Fruit fly (Drosophila melanogaster) whole organism, embryonic: ENCODE data around the gene CG32590.

Source experiments
- Bgb ChIP-seq: fragments of 200-800 bp; sonication (Bioruptor generic); IDR thresholded peaks from 2 replicates; pipeline ENCODE4 v1.3.6; 2022; ENCODE audit warnings: missing biosample characterization, missing genetic modification characterization; ENCODE audit not compliant: partially characterized antibody
- CG13123 ChIP-seq: fragments of 200-800 bp; sonication (Bioruptor generic); optimal IDR thresholded peaks from 2 replicates; lab custom pipeline; 2016; ENCODE audit warnings: missing biosample characterization, missing genetic modification characterization
- CG14710 ChIP-seq: fragments of 200-800 bp; sonication (Bioruptor generic); optimal IDR thresholded peaks from 3 replicates; lab custom pipeline; 2019; ENCODE audit warnings: missing biosample characterization, mild to moderate bottlenecking, missing genetic modification characterization, moderate library complexity
- CG15269 ChIP-seq: fragments of 200-800 bp; sonication (Bioruptor generic); optimal IDR thresholded peaks from 2 replicates; lab custom pipeline; 2018; ENCODE audit warnings: missing biosample characterization, mild to moderate bottlenecking, missing genetic modification characterization, moderate library complexity
- CG1602 ChIP-seq: fragments of 200-800 bp; sonication (Bioruptor generic); optimal IDR thresholded peaks from 3 replicates; lab custom pipeline; 2016; ENCODE audit warnings: missing biosample characterization, missing genetic modification characterization
- CG17186 ChIP-seq: fragments of 200-800 bp; sonication (Bioruptor generic); optimal IDR thresholded peaks from 3 replicates; lab custom pipeline; 2017; ENCODE audit warnings: missing biosample characterization, missing genetic modification reagents, missing genetic modification characterization
- CG17802 ChIP-seq: fragments of 200-800 bp; sonication (Bioruptor generic); optimal IDR thresholded peaks from 2 replicates; lab custom pipeline; 2018; ENCODE audit warnings: missing biosample characterization, mild to moderate bottlenecking, missing genetic modification characterization, moderate library complexity
- CG17829 ChIP-seq: fragments of 200-800 bp; optimal IDR thresholded peaks from 2 replicates; lab custom pipeline; 2019; ENCODE audit warnings: missing biosample characterization, mild to moderate bottlenecking, missing genetic modification characterization, moderate library complexity
- CG1792 ChIP-seq: fragments of 200-800 bp; sonication (Bioruptor generic); optimal IDR thresholded peaks from 2 replicates; lab custom pipeline; 2016; ENCODE audit warnings: missing biosample characterization, missing genetic modification characterization
- CG32772 ChIP-seq: fragments of 200-800 bp; sonication (Bioruptor generic); IDR thresholded peaks from 2 replicates; pipeline ENCODE4 v1.3.6; 2022; ENCODE audit warnings: missing biosample characterization, missing genetic modification characterization
- CG33213 ChIP-seq: fragments of 200-800 bp; sonication (Bioruptor generic); optimal IDR thresholded peaks from 3 replicates; lab custom pipeline; 2016; ENCODE audit warnings: missing biosample characterization, missing genetic modification characterization
- CG33557 ChIP-seq: fragments of 200-800 bp; sonication (Bioruptor generic); optimal IDR thresholded peaks from 2 replicates; lab custom pipeline; 2019; ENCODE audit warnings: missing biosample characterization, mild to moderate bottlenecking, missing genetic modification characterization, moderate library complexity
- CG42726 ChIP-seq: fragments of 200-800 bp; sonication (Bioruptor generic); IDR thresholded peaks from 2 replicates; pipeline ENCODE4 v1.3.6; 2022; ENCODE audit warnings: missing biosample characterization, missing genetic modification characterization; ENCODE audit not compliant: partially characterized antibody
- CG4404 ChIP-seq: fragments of 200-800 bp; sonication (Bioruptor generic); IDR thresholded peaks from 2 replicates; pipeline ENCODE4 v1.3.6; 2022; ENCODE audit warnings: missing biosample characterization, missing genetic modification characterization
- CG4424 ChIP-seq: fragments of 200-800 bp; sonication (Bioruptor generic); optimal IDR thresholded peaks from 3 replicates; lab custom pipeline; 2016; ENCODE audit warnings: missing biosample characterization, missing genetic modification characterization
- CG6683 ChIP-seq: fragments of 200-800 bp; sonication (Bioruptor generic); optimal IDR thresholded peaks from 2 replicates; lab custom pipeline; 2017; ENCODE audit warnings: missing biosample characterization, mild to moderate bottlenecking, missing genetic modification characterization, missing genetic modification reagents
- Gug ChIP-seq: fragments of 200-800 bp; sonication (Bioruptor generic); IDR thresholded peaks from 4 replicates; pipeline ENCODE4 v1.3.6; 2022; ENCODE audit warnings: missing biosample characterization, missing genetic modification characterization
- HLH3B ChIP-seq: fragments of 200-800 bp; sonication (Bioruptor generic); IDR thresholded peaks from 2 replicates; pipeline ENCODE4 v1.3.6; 2022; ENCODE audit warnings: missing biosample characterization, missing genetic modification characterization
- Hr78 ChIP-seq, 2 experiments: fragments of 200-800 bp in 1 of 2; fragments of >200 bp in 1 of 2; sonication (Bioruptor generic) in 1 of 2; optimal IDR thresholded peaks; 2 replicates each; lab custom pipeline; 2017 to 2019; ENCODE audit warnings: missing biosample characterization in 2 of 2, missing genetic modification characterization in 2 of 2, mild to moderate bottlenecking in 1 of 2, moderate library complexity in 1 of 2
- Jarid2 ChIP-seq: fragments of 200-800 bp; sonication (Bioruptor generic); optimal IDR thresholded peaks from 3 replicates; lab custom pipeline; 2017; ENCODE audit warnings: mild to moderate bottlenecking, missing biosample characterization, missing genetic modification reagents, missing genetic modification characterization
- NFAT ChIP-seq: fragments of 200-800 bp; sonication (Bioruptor generic); IDR thresholded peaks from 2 replicates; pipeline ENCODE4 v1.3.6; 2022; ENCODE audit warnings: missing biosample characterization, missing genetic modification characterization
- Ptx1 ChIP-seq: fragments of 200-800 bp; sonication (Bioruptor generic); IDR thresholded peaks from 2 replicates; pipeline ENCODE4 v1.3.6; 2022; ENCODE audit warnings: missing biosample characterization, missing genetic modification characterization
- Spps ChIP-seq: fragments of 200-800 bp; sonication (Bioruptor generic); optimal IDR thresholded peaks from 2 replicates; lab custom pipeline; 2018; ENCODE audit warnings: missing biosample characterization, mild to moderate bottlenecking, missing genetic modification characterization
- Ssrp ChIP-seq: fragments of 200-800 bp; sonication (Bioruptor generic); optimal IDR thresholded peaks from 2 replicates; lab custom pipeline; 2018; ENCODE audit warnings: missing biosample characterization, mild to moderate bottlenecking, missing genetic modification characterization, moderate library complexity
- Trl ChIP-seq, 3 experiments: fragments of >200 bp in 2 of 3; fragments of 200-800 bp in 1 of 3; sonication (Bioruptor generic) in 1 of 3; optimal IDR thresholded peaks; 2 replicates in 1 of 3; 3 replicates in 2 of 3; lab custom pipeline; 2016 to 2017; ENCODE audit warnings: missing biosample characterization in 1 of 3, missing genetic modification characterization in 1 of 3
- Usf ChIP-seq: fragments of 200-800 bp; sonication (Bioruptor generic); optimal IDR thresholded peaks from 2 replicates; lab custom pipeline; 2017; ENCODE audit warnings: missing genotype, missing biosample characterization, missing genetic modification characterization
- Vsx1 ChIP-seq: fragments of 200-800 bp; sonication (Bioruptor generic); optimal IDR thresholded peaks from 2 replicates; lab custom pipeline; 2017; ENCODE audit warnings: missing biosample characterization, mild to moderate bottlenecking, missing genetic modification characterization, missing genetic modification reagents
- Xrp1 ChIP-seq: fragments of 200-800 bp; sonication (Bioruptor generic); IDR thresholded peaks from 2 replicates; pipeline ENCODE4 v1.3.6; 2022; ENCODE audit warnings: missing biosample characterization, missing genetic modification characterization
- ap ChIP-seq: fragments of 200-800 bp; sonication (Bioruptor generic); IDR thresholded peaks from 2 replicates; pipeline ENCODE4 v1.3.6; 2022; ENCODE audit warnings: missing biosample characterization, missing genetic modification characterization
- bowl ChIP-seq: fragments of 200-800 bp; sonication (Bioruptor generic); IDR thresholded peaks from 2 replicates; pipeline ENCODE4 v1.3.6; 2022; ENCODE audit warnings: missing biosample characterization, missing genetic modification characterization
- cas ChIP-seq: fragments of 200-800 bp; sonication (Bioruptor generic); IDR thresholded peaks from 2 replicates; pipeline ENCODE4 v1.3.6; 2022; ENCODE audit warnings: missing biosample characterization, missing genetic modification characterization
- cwo ChIP-seq: fragments of 200-800 bp; sonication (Bioruptor generic); optimal IDR thresholded peaks from 3 replicates; lab custom pipeline; 2017; ENCODE audit warnings: missing biosample characterization, missing genetic modification characterization, mild to moderate bottlenecking, moderate library complexity, missing genetic modification reagents
- emc ChIP-seq: fragments of 200-800 bp; sonication (Bioruptor generic); optimal IDR thresholded peaks from 2 replicates; lab custom pipeline; 2016; ENCODE audit warnings: missing biosample characterization, missing genetic modification characterization
- hbn ChIP-seq: fragments of 200-800 bp; sonication (Bioruptor generic); IDR thresholded peaks from 2 replicates; pipeline ENCODE4 v1.3.6; 2022; ENCODE audit warnings: missing biosample characterization, missing genetic modification characterization; ENCODE audit not compliant: partially characterized antibody
- hkb ChIP-seq, 2 experiments: fragments of 200-800 bp in 1 of 2; fragments of >200 bp in 1 of 2; sonication (Bioruptor generic) in 1 of 2; IDR thresholded peaks in 1 of 2; optimal IDR thresholded peaks in 1 of 2; 2 replicates each; pipeline versions ENCODE4 v1.3.6 to Lab custom; 2017 to 2022; ENCODE audit warnings: missing biosample characterization in 1 of 2, missing genetic modification characterization in 1 of 2
- lmd ChIP-seq: fragments of 200-800 bp; sonication (Bioruptor generic); IDR thresholded peaks from 2 replicates; pipeline ENCODE4 v1.3.6; 2022; ENCODE audit warnings: missing biosample characterization, missing genetic modification characterization
- nau ChIP-seq: fragments of 200-800 bp; sonication (Bioruptor generic); optimal IDR thresholded peaks from 3 replicates; lab custom pipeline; 2017; ENCODE audit warnings: missing biosample characterization, mild to moderate bottlenecking, missing genetic modification characterization, missing genetic modification reagents
- nerfin-2 ChIP-seq: fragments of 200-800 bp; sonication (Bioruptor generic); IDR thresholded peaks from 2 replicates; pipeline ENCODE4 v1.3.6; 2022; ENCODE audit warnings: missing biosample characterization, missing genetic modification characterization; ENCODE audit not compliant: partially characterized antibody
- odd ChIP-seq: fragments of 200-800 bp; sonication (Bioruptor generic); optimal IDR thresholded peaks from 2 replicates; lab custom pipeline; 2017; ENCODE audit warnings: missing biosample characterization, mild to moderate bottlenecking, missing genetic modification characterization
- onecut ChIP-seq: fragments of 200-800 bp; sonication (Bioruptor generic); IDR thresholded peaks from 2 replicates; pipeline ENCODE4 v1.3.6; 2022; ENCODE audit warnings: missing biosample characterization, missing genetic modification characterization
- pho ChIP-seq: fragments of 200-800 bp; sonication (Bioruptor generic); optimal IDR thresholded peaks from 2 replicates; lab custom pipeline; 2016; ENCODE audit warnings: missing biosample characterization, missing genetic modification characterization
- pita ChIP-seq: fragments of 200-800 bp; sonication (Bioruptor generic); optimal IDR thresholded peaks from 2 replicates; lab custom pipeline; 2017; ENCODE audit warnings: missing biosample characterization, mild to moderate bottlenecking, missing genetic modification characterization
- pnt ChIP-seq: fragments of 200-800 bp; sonication (Bioruptor generic); optimal IDR thresholded peaks from 3 replicates; lab custom pipeline; 2016; ENCODE audit warnings: missing biosample characterization, missing genetic modification characterization
- sima ChIP-seq: fragments of 200-800 bp; sonication (Bioruptor generic); optimal IDR thresholded peaks from 2 replicates; lab custom pipeline; 2016; ENCODE audit warnings: missing biosample characterization, missing genetic modification characterization
- sna ChIP-seq: fragments of 200-800 bp; sonication (Bioruptor generic); IDR thresholded peaks from 2 replicates; pipeline ENCODE4 v1.3.6; 2022; ENCODE audit warnings: missing biosample characterization, missing genetic modification characterization; ENCODE audit not compliant: partially characterized antibody
- ssp ChIP-seq: fragments of 200-800 bp; sonication (Bioruptor generic); IDR thresholded peaks from 2 replicates; pipeline ENCODE4 v1.3.6; 2022; ENCODE audit warnings: missing biosample characterization, missing genetic modification characterization
- toy ChIP-seq: fragments of 200-800 bp; sonication (Bioruptor generic); IDR thresholded peaks from 2 replicates; pipeline ENCODE4 v1.3.6; 2022; ENCODE audit warnings: missing biosample characterization, missing genetic modification characterization
- wor ChIP-seq: fragments of 200-800 bp; sonication (Bioruptor generic); IDR thresholded peaks from 2 replicates; pipeline ENCODE4 v1.3.6; 2022; ENCODE audit warnings: missing biosample characterization, missing genetic modification characterization

CG32590 gene

DNA sequence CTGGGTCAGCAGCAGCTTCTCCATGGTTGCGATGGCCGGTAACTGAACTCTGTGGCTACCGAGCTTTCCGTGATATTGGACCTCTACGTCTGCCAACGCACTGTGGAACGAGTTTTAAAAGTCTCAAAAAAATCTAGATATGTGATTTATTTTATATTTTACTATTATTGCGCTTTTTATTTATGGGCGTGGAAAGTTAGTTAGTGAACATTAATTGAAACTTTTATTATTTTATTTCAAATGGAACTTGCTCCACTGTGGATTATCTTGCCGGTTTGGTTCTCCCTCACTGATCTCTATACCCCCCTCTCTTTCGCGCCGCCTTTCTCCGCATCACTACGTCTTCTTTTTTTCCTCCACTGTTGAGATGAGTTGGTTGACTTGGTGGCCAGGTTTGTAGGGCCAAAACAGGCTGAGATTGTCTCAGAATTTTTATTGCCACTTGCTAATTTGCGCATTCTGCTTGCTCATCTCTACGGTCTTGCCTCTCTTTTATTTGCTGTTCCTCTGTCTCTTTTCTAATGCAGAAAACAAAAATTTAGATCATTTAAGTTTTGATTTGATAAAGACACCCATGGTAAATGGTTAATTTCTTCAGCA, 9.9 kb upstream of the CG32590 start, which contains the start of gene CG9522 (continued):
- TF ChIP-seq CG17186 (GFP tag; lab: Kevin White, UChicago) (no peak), Bgb (GFP tag; lab: Robert Waterston, UW) (no peak), CG33213 (GFP tag; lab: Kevin White, UChicago) (peak; percentile 30), CG1602 (GFP tag; lab: Kevin White, UChicago) (peak; percentile 51), onecut (GFP tag; lab: Robert Waterston, UW) (peak; percentile 63), CG1792 (GFP tag; lab: Kevin White, UChicago) (no peak), Ptx1 (peak; percentile 71), Jarid2 (GFP tag; lab: Kevin White, UChicago) (peak; percentile 27), nau (GFP tag; lab: Kevin White, UChicago) (peak; percentile 30), Trl (optimal IDR thresholded peaks at IDR 0.05; lab: Kevin White, UChicago) (no peak), Trl (GFP tag; optimal IDR thresholded peaks at IDR 0.05; lab: Kevin White, UChicago) (peak; percentile 50), nerfin-2 (GFP tag; lab: Robert Waterston, UW) (no peak), sima (GFP tag; lab: Kevin White, UChicago) (no peak), CG14710 (peak; percentile 67), hbn (GFP tag; lab: Robert Waterston, UW) (no peak), cas (0 out of 2 replicates have a peak, but pooled peaks have one; percentile 10), pho (GFP tag; lab: Kevin White, UChicago) (peak; percentile 24), CG4404 (GFP tag; lab: Robert Waterston, UW) (peak; percentile 49), CG17802 (peak; percentile 49), Ssrp (tag; lab: Kevin White, UChicago) (peak; percentile 69), CG17829 (tag; lab: Kevin White, UChicago) (peak; percentile 52), CG4424 (GFP tag; lab: Kevin White, UChicago) (peak; percentile 77), odd (GFP tag; lab: Kevin White, UChicago) (peak; percentile 46), CG13123 (GFP tag; lab: Kevin White, UChicago) (peak; percentile 3), CG42726 (GFP tag; lab: Robert Waterston, UW) (no peak), toy (0 out of 2 replicates have a peak, but pooled peaks have one; percentile 21), HLH3B (GFP tag; lab: Robert Waterston, UW) (peak; percentile 80), emc (GFP tag; lab: Kevin White, UChicago) (no peak), Hr78 (GFP tag; optimal IDR thresholded peaks at IDR 0.05; lab: Kevin White, UChicago) (peak in 1 of 2 experiments; percentile 4), Vsx1 (peak; percentile 60), bowl (GFP tag; lab: Robert Waterston, UW) (peak; percentile 33; the same call in 1 of the 2 replicates), wor (peak; percentile 47; the same call in 1 of the 2 replicates), Gug (GFP tag; lab: Robert Waterston, UW) (peak; percentile 24; the same call in 2 of the 4 replicates), CG15269 (tag; lab: Kevin White, UChicago) (peak; percentile 76), CG32772 (peak; percentile 65), lmd (GFP tag; lab: Robert Waterston, UW) (peak; percentile 57), sna (no peak), hkb (optimal IDR thresholded peaks at IDR 0.05; lab: Kevin White, UChicago) (no peak), hkb (GFP tag; IDR thresholded peaks at IDR 0.05; lab: Robert Waterston, UW) (peak; percentile 86), ap (GFP tag; lab: Robert Waterston, UW) (peak; percentile 69), cwo (GFP tag; lab: Kevin White, UChicago) (peak; percentile 42), pnt (GFP tag; lab: Kevin White, UChicago) (peak; percentile 35), pita (GFP tag; lab: Kevin White, UChicago) (no peak), Spps (peak; percentile 79), CG6683 (GFP tag; lab: Kevin White, UChicago) (peak; percentile 36), Usf (peak; percentile 35), CG33557 (GFP tag; lab: Kevin White, UChicago) (peak; percentile 56), NFAT (GFP tag; lab: Robert Waterston, UW) (peak; percentile 49; the same call in 1 of the 2 replicates), ssp (GFP tag; lab: Robert Waterston, UW) (peak; percentile 59), Xrp1 (GFP tag; lab: Robert Waterston, UW) (peak; percentile 86)
